Worm (Caenorhabditis elegans) whole organism, L3 larva: Measurements from ENCODE around the gene C47D12.4.
A peak's percentile ranks its signal among the peaks of the same experiment; 100 is the strongest.

Source experiments
- aly-2 ChIP-seq: fragments of 150-350 bp; optimal IDR thresholded peaks from 2 replicates; lab custom pipeline; 2014; ENCODE audit warnings: missing biosample characterization, missing genetic modification characterization
- ama-1 ChIP-seq: fragments of 150-350 bp; optimal IDR thresholded peaks from 2 replicates; lab custom pipeline; 2018
- ceh-16 ChIP-seq: sonication (generic microtip); optimal IDR thresholded peaks from 2 replicates; lab custom pipeline; 2017; ENCODE audit warnings: missing biosample characterization, missing genetic modification characterization
- ceh-28 ChIP-seq: fragments of 150-350 bp; optimal IDR thresholded peaks from 2 replicates; lab custom pipeline; 2014; ENCODE audit warnings: missing biosample characterization, missing genetic modification reagents, missing genetic modification characterization
- ceh-82 ChIP-seq: fragments of 150-350 bp; optimal IDR thresholded peaks from 2 replicates; lab custom pipeline; 2014; ENCODE audit warnings: missing biosample characterization, missing genetic modification characterization
- egl-27 ChIP-seq: sonication (generic microtip); optimal IDR thresholded peaks from 4 replicates; lab custom pipeline; 2017; ENCODE audit warnings: missing biosample characterization, missing genetic modification reagents, missing genetic modification characterization
- elt-1 ChIP-seq: fragments of 150-350 bp; optimal IDR thresholded peaks from 2 replicates; lab custom pipeline; 2014; ENCODE audit warnings: missing biosample characterization, missing genetic modification characterization
- elt-2 ChIP-seq: sonication (generic microtip); optimal IDR thresholded peaks from 2 replicates; lab custom pipeline; 2016; ENCODE audit warnings: missing genetic modification reagents, mild to moderate bottlenecking, missing genetic modification characterization, missing compliant biosample characterization
- eor-1 ChIP-seq, 2 experiments: fragments of 150-350 bp; optimal IDR thresholded peaks; 2 replicates each; lab custom pipeline; 2014 to 2018; ENCODE audit warnings: missing biosample characterization in 2 of 2, missing genetic modification characterization in 2 of 2
- fkh-2 ChIP-seq: fragments of 150-350 bp; optimal IDR thresholded peaks from 2 replicates; lab custom pipeline; 2014; ENCODE audit warnings: missing biosample characterization, missing genetic modification reagents, missing genetic modification characterization
- fos-1 ChIP-seq: fragments of 150-350 bp; optimal IDR thresholded peaks from 2 replicates; lab custom pipeline; 2014; ENCODE audit warnings: missing biosample characterization, missing genetic modification characterization
- jun-1 ChIP-seq: fragments of 150-350 bp; optimal IDR thresholded peaks from 2 replicates; lab custom pipeline; 2014; ENCODE audit warnings: missing biosample characterization, missing genetic modification reagents, missing genetic modification characterization
- lin-15B ChIP-seq: fragments of 150-350 bp; optimal IDR thresholded peaks from 2 replicates; lab custom pipeline; 2014; ENCODE audit warnings: missing biosample characterization, missing genetic modification characterization
- lsy-12 ChIP-seq: sonication (generic microtip); optimal IDR thresholded peaks from 2 replicates; lab custom pipeline; 2016; ENCODE audit warnings: mild to moderate bottlenecking, missing genetic modification characterization, missing compliant biosample characterization
- mml-1 ChIP-seq: fragments of 150-350 bp; sonication (generic microtip); optimal IDR thresholded peaks from 3 replicates; lab custom pipeline; 2014; ENCODE audit warnings: missing biosample characterization, missing genetic modification characterization
- nfya-1 ChIP-seq: sonication (generic microtip); optimal IDR thresholded peaks from 2 replicates; lab custom pipeline; 2017; ENCODE audit warnings: missing genetic modification characterization, mild to moderate bottlenecking, missing compliant biosample characterization, antibody characterized with exemption, moderate library complexity; ENCODE audit not compliant: insufficient read depth
- nhr-11 ChIP-seq: fragments of 150-350 bp; optimal IDR thresholded peaks from 2 replicates; lab custom pipeline; 2014; ENCODE audit warnings: missing biosample characterization, missing genetic modification characterization
- nhr-23 ChIP-seq: fragments of 150-350 bp; optimal IDR thresholded peaks from 2 replicates; lab custom pipeline; 2014; ENCODE audit warnings: missing biosample characterization, missing genetic modification reagents, missing genetic modification characterization
- nhr-25 ChIP-seq: sonication (generic microtip); optimal IDR thresholded peaks from 2 replicates; lab custom pipeline; 2017; ENCODE audit warnings: missing biosample characterization, missing genetic modification characterization
- nhr-43 ChIP-seq: sonication (generic microtip); optimal IDR thresholded peaks from 2 replicates; lab custom pipeline; 2016; ENCODE audit warnings: mild to moderate bottlenecking, missing genetic modification characterization, missing compliant biosample characterization; ENCODE audit not compliant: poor library complexity, severe bottlenecking
- nhr-67 ChIP-seq: fragments of 150-350 bp; optimal IDR thresholded peaks from 2 replicates; lab custom pipeline; 2014; ENCODE audit warnings: missing biosample characterization, missing genetic modification characterization
- nhr-76 ChIP-seq: fragments of 150-350 bp; sonication (generic microtip); optimal IDR thresholded peaks from 5 replicates; lab custom pipeline; 2014; ENCODE audit warnings: missing biosample characterization, missing genetic modification characterization
- nhr-77 ChIP-seq: fragments of 150-350 bp; optimal IDR thresholded peaks from 2 replicates; lab custom pipeline; 2014; ENCODE audit warnings: missing biosample characterization, missing genetic modification characterization
- pha-4 ChIP-seq: fragments of 150-350 bp; optimal IDR thresholded peaks from 2 replicates; lab custom pipeline; 2014; ENCODE audit warnings: missing biosample characterization, missing genetic modification reagents, missing genetic modification characterization
- sea-2 ChIP-seq: fragments of 150-350 bp; sonication (generic microtip); optimal IDR thresholded peaks from 4 replicates; lab custom pipeline; 2014; ENCODE audit warnings: missing biosample characterization, missing genetic modification reagents, missing genetic modification characterization
- snpc-4 ChIP-seq: fragments of 150-350 bp; optimal IDR thresholded peaks from 2 replicates; lab custom pipeline; 2014; ENCODE audit warnings: missing biosample characterization, missing genetic modification characterization
- tbx-2 ChIP-seq: sonication (generic microtip); optimal IDR thresholded peaks from 2 replicates; lab custom pipeline; 2016; ENCODE audit warnings: mild to moderate bottlenecking, missing genetic modification characterization, missing compliant biosample characterization
- ztf-11 ChIP-seq: fragments of 150-350 bp; optimal IDR thresholded peaks from 2 replicates; lab custom pipeline; 2014; ENCODE audit warnings: missing biosample characterization, missing genetic modification characterization
- ztf-4 ChIP-seq: fragments of 150-350 bp; optimal IDR thresholded peaks from 2 replicates; lab custom pipeline; 2014; ENCODE audit warnings: missing biosample characterization, missing genetic modification characterization

The C47D12.4 gene

ce11 chrII:11637189-11637754 lies 44.3 kb upstream of the C47D12.4 start:
- TF ChIP-seq lin-15B (tag; lab: Kevin White, UChicago) (no peak), ztf-4 (tag; lab: Kevin White, UChicago) (peak; percentile 82), aly-2 (tag; lab: Kevin White, UChicago) (peak; percentile 54), nhr-43 (tag; lab: Kevin White, UChicago) (peak; percentile 72), nhr-67 (tag; lab: Kevin White, UChicago) (peak; percentile 1), nhr-77 (tag; lab: Kevin White, UChicago) (peak; percentile 43), nhr-25 (tag; lab: Kevin White, UChicago) (peak; percentile 46), snpc-4 (tag; lab: Kevin White, UChicago) (no peak), nhr-76 (tag; lab: Kevin White, UChicago) (no peak), nhr-23 (tag; lab: Kevin White, UChicago) (peak; percentile 18), ama-1 (lab: Kevin White, UChicago) (peak; percentile 2), tbx-2 (tag; lab: Kevin White, UChicago) (peak; percentile 30), pha-4 (tag; lab: Kevin White, UChicago) (peak; percentile 58), ceh-28 (tag; lab: Kevin White, UChicago) (peak; percentile 29)

- TF ChIP-seq nhr-76 (tag; lab: Kevin White, UChicago) (no peak), ceh-82 (no peak), fkh-2 (no peak), eor-1 (tag; optimal IDR thresholded peaks at IDR 0.05; lab: Kevin White, UChicago) (no peak), aly-2 (tag; lab: Kevin White, UChicago) (no peak), nhr-11 (tag; lab: Kevin White, UChicago) (no peak)
These were observed 43.8 kb upstream of the C47D12.4 start for ce11 chrII:11637817-11638216.

ce11 chrII:11642025-11642424 lies 39.5 kb upstream of the C47D12.4 start:
- TF ChIP-seq ama-1 (lab: Kevin White, UChicago) (peak; percentile 17), elt-2 (tag; lab: Kevin White, UChicago) (no peak), ceh-16 (no peak), nfya-1 (peak; percentile 20), fos-1 (tag; lab: Kevin White, UChicago) (no peak), lsy-12 (no peak), nhr-43 (tag; lab: Kevin White, UChicago) (peak; percentile 64), tbx-2 (tag; lab: Kevin White, UChicago) (peak; percentile 48), sea-2 (no peak), nhr-25 (tag; lab: Kevin White, UChicago) (peak; percentile 39), eor-1 (tag; optimal IDR thresholded peaks at IDR 0.05; lab: Kevin White, UChicago) (no peak), ztf-11 (no peak), jun-1 (tag; lab: Kevin White, UChicago) (no peak), lin-15B (tag; lab: Kevin White, UChicago) (no peak), nhr-23 (tag; lab: Kevin White, UChicago) (peak; percentile 51), nhr-77 (tag; lab: Kevin White, UChicago) (no peak), mml-1 (tag; lab: Kevin White, UChicago) (no peak)

DNA sequence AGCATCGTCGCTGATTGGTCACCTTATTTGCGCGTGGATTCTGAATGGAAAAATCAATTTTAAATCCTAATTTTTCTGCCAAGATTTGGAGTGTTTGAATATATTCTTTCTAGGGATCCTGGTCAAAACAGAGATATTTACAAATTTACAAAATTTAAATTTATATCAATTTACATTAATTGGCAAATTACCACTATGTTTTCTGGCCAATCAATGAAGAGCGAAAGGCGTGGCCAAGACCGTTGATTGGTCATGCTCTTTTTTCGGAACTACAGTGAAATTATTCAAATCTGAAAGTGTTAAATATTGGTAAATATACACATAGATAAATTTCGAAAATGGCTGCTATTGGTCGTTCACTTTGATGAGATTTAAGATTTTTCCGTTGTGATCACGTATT lies 38.8 kb upstream of the C47D12.4 start:
- TF ChIP-seq tbx-2 (tag; lab: Kevin White, UChicago) (no peak), nfya-1 (peak; percentile 67)

DNA sequence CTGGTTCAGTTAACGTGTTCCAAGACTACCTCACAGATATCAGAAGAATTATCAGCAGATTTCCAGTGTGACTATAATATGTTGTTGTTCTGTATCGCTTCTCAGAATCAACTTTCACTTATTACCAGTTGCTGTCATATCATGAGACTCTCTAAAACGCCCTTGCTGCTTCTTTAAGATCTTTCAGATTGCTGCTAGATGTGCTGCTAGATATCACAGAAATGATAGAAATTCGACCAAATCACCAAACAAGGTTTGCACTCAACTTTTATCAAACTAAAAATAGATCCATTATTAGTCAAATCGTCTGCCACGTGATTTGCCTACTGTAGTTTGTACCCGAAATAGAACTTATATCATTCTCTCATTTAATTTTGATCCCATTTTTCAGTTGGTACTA lies 37.0 kb upstream of the C47D12.4 start:
- TF ChIP-seq elt-1 (tag; lab: Kevin White, UChicago) (no peak), aly-2 (tag; lab: Kevin White, UChicago) (no peak), egl-27 (tag; lab: Kevin White, UChicago) (no peak), ztf-11 (no peak)

DNA sequence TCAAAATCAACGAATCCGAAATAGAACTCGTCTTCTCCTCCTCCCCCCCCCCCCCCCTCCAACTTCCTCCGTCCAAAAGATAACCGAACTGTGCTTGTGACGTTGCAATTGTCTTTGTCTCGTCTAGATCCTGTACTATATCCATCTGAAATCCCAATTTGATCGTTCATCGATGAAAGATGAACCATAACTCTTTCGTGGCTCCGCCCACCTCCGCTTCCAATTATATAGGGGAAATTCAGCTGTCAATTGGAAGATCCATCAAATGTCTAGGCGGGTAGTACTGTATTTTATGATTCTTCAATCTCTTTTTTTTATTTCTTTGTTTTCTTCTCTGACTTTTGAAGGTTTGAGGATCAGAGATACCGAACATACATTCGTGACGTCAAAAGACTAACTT lies 36.2 kb upstream of the C47D12.4 start:
- TF ChIP-seq nhr-43 (tag; lab: Kevin White, UChicago): peak; percentile 51
- no peak for TF ChIP-seq elt-1 (tag; lab: Kevin White, UChicago)
- TF ChIP-seq, all 47 proteins: peak for 1
